Fruit fly (Drosophila melanogaster) whole organism, embryonic: Measurements from ENCODE around the gene CG33268.
A peak's percentile ranks its signal among the peaks of the same experiment; 100 is the strongest.

ENCODE experiments used
- Abd-B ChIP-seq: fragments of 200-800 bp; sonication (Bioruptor generic); optimal IDR thresholded peaks from 2 replicates; lab custom pipeline; 2018; ENCODE audit warnings: missing biosample characterization, mild to moderate bottlenecking, missing genetic modification characterization, moderate library complexity
- CG10543 ChIP-seq: fragments of 200-800 bp; sonication (Bioruptor generic); optimal IDR thresholded peaks from 3 replicates; lab custom pipeline; 2017; ENCODE audit warnings: missing biosample characterization, mild to moderate bottlenecking, missing genetic modification characterization, moderate library complexity
- CG13775 ChIP-seq: fragments of 200-800 bp; sonication (Bioruptor generic); optimal IDR thresholded peaks from 3 replicates; lab custom pipeline; 2017; ENCODE audit warnings: missing biosample characterization, mild to moderate bottlenecking, missing genetic modification characterization
- CG15479 ChIP-seq: fragments of 200-800 bp; sonication (Bioruptor generic); optimal IDR thresholded peaks from 3 replicates; lab custom pipeline; 2019; ENCODE audit warnings: missing biosample characterization, mild to moderate bottlenecking, missing genetic modification characterization, moderate library complexity
- CG1602 ChIP-seq: fragments of 200-800 bp; sonication (Bioruptor generic); optimal IDR thresholded peaks from 3 replicates; lab custom pipeline; 2016; ENCODE audit warnings: missing biosample characterization, missing genetic modification characterization
- CG16815 ChIP-seq: fragments of 200-800 bp; sonication (Bioruptor generic); optimal IDR thresholded peaks from 3 replicates; lab custom pipeline; 2017; ENCODE audit warnings: missing biosample characterization, mild to moderate bottlenecking, missing genetic modification characterization
- CG17802 ChIP-seq: fragments of 200-800 bp; sonication (Bioruptor generic); optimal IDR thresholded peaks from 2 replicates; lab custom pipeline; 2018; ENCODE audit warnings: missing biosample characterization, mild to moderate bottlenecking, missing genetic modification characterization, moderate library complexity
- CG1832 ChIP-seq: fragments of 200-800 bp; sonication (Bioruptor generic); optimal IDR thresholded peaks from 2 replicates; lab custom pipeline; 2017; ENCODE audit warnings: missing biosample characterization, mild to moderate bottlenecking, missing genetic modification characterization, inconsistent platforms
- CG2202 ChIP-seq: fragments of 200-800 bp; sonication (Bioruptor generic); optimal IDR thresholded peaks from 2 replicates; lab custom pipeline; 2018; ENCODE audit warnings: missing biosample characterization, mild to moderate bottlenecking, missing genetic modification characterization
- CG3281 ChIP-seq: fragments of 200-800 bp; sonication (Bioruptor generic); optimal IDR thresholded peaks from 3 replicates; lab custom pipeline; 2017; ENCODE audit warnings: missing biosample characterization, mild to moderate bottlenecking, missing genetic modification characterization
- CG4328 ChIP-seq: fragments of 200-800 bp; sonication (Bioruptor generic); optimal IDR thresholded peaks from 3 replicates; lab custom pipeline; 2017; ENCODE audit warnings: missing biosample characterization, missing genetic modification reagents, missing genetic modification characterization
- CG4360 ChIP-seq: fragments of 200-800 bp; sonication (Bioruptor generic); IDR thresholded peaks from 2 replicates; pipeline ENCODE4 v1.3.6; 2022; ENCODE audit warnings: missing biosample characterization, missing genetic modification characterization
- CG4707 ChIP-seq: fragments of 200-800 bp; sonication (Bioruptor generic); optimal IDR thresholded peaks from 2 replicates; lab custom pipeline; 2018; ENCODE audit warnings: missing biosample characterization, mild to moderate bottlenecking, missing genetic modification characterization, moderate library complexity
- CG6854 ChIP-seq: fragments of 200-800 bp; sonication (Bioruptor generic); optimal IDR thresholded peaks from 3 replicates; lab custom pipeline; 2017; ENCODE audit warnings: missing biosample characterization, mild to moderate bottlenecking, missing genetic modification characterization
- CG7372 ChIP-seq: fragments of 200-800 bp; sonication (Bioruptor generic); IDR thresholded peaks from 2 replicates; pipeline ENCODE4 v1.3.6; 2022; ENCODE audit warnings: missing biosample characterization, missing genetic modification characterization
- CG7556 ChIP-seq: fragments of 200-800 bp; sonication (Bioruptor generic); optimal IDR thresholded peaks from 2 replicates; lab custom pipeline; 2017; ENCODE audit warnings: missing biosample characterization, mild to moderate bottlenecking, missing genetic modification characterization
- CG7786 ChIP-seq: fragments of 200-800 bp; sonication (Bioruptor generic); optimal IDR thresholded peaks from 2 replicates; lab custom pipeline; 2016; ENCODE audit warnings: missing biosample characterization, missing genetic modification characterization
- CG9817 ChIP-seq: fragments of 200-800 bp; sonication (Bioruptor generic); optimal IDR thresholded peaks from 2 replicates; lab custom pipeline; 2018; ENCODE audit warnings: missing biosample characterization, mild to moderate bottlenecking, missing genetic modification characterization, moderate library complexity
- CkIIα-i1 ChIP-seq: fragments of 200-800 bp; sonication (Bioruptor generic); IDR thresholded peaks from 2 replicates; pipeline ENCODE4 v1.3.6; 2022; ENCODE audit warnings: missing biosample characterization, missing genetic modification characterization
- Dip2 ChIP-seq: fragments of 200-800 bp; sonication (Bioruptor generic); IDR thresholded peaks from 2 replicates; pipeline ENCODE4 v1.3.6; 2022; ENCODE audit warnings: missing biosample characterization, missing genetic modification characterization
- Dip3 ChIP-seq: fragments of 200-800 bp; sonication (Bioruptor generic); optimal IDR thresholded peaks from 3 replicates; lab custom pipeline; 2016; ENCODE audit warnings: missing biosample characterization, missing genetic modification characterization
- Doc3 ChIP-seq: fragments of 200-800 bp; sonication (Bioruptor generic); IDR thresholded peaks from 3 replicates; pipeline ENCODE4 v1.3.6; 2022; ENCODE audit warnings: missing biosample characterization, missing genetic modification characterization; ENCODE audit not compliant: partially characterized antibody
- Dp ChIP-seq: fragments of 200-800 bp; sonication (Bioruptor generic); optimal IDR thresholded peaks from 2 replicates; lab custom pipeline; 2018; ENCODE audit warnings: missing biosample characterization, mild to moderate bottlenecking, missing genetic modification characterization, moderate library complexity
- Drgx ChIP-seq: fragments of 200-800 bp; sonication (Bioruptor generic); IDR thresholded peaks from 2 replicates; pipeline ENCODE4 v1.3.6; 2022; ENCODE audit warnings: missing biosample characterization, missing genetic modification characterization
- E2f2 ChIP-seq: fragments of 200-800 bp; sonication (Bioruptor generic); IDR thresholded peaks from 2 replicates; pipeline ENCODE4 v1.3.6; 2022; ENCODE audit warnings: missing biosample characterization, missing genetic modification characterization
- Elba2 ChIP-seq: fragments of 200-800 bp; sonication (Bioruptor generic); optimal IDR thresholded peaks from 3 replicates; lab custom pipeline; 2016; ENCODE audit warnings: missing biosample characterization, missing genetic modification characterization
- Fer1 ChIP-seq: fragments of 200-800 bp; sonication (Bioruptor generic); optimal IDR thresholded peaks from 2 replicates; lab custom pipeline; 2017; ENCODE audit warnings: missing biosample characterization, mild to moderate bottlenecking, missing genetic modification characterization
- H15 ChIP-seq: fragments of 200-800 bp; sonication (Bioruptor generic); IDR thresholded peaks from 3 replicates; pipeline ENCODE4 v1.3.6; 2022; ENCODE audit warnings: missing biosample characterization, missing genetic modification characterization
- Lpt ChIP-seq: fragments of >200 bp; optimal IDR thresholded peaks from 2 replicates; lab custom pipeline; 2018; ENCODE audit warnings: missing biosample characterization, missing genetic modification characterization
- Med ChIP-seq: fragments of 200-800 bp; sonication (Bioruptor generic); peaks from one replicate; lab custom pipeline; 2016; ENCODE audit warnings: missing biosample characterization, missing genetic modification characterization, mild to moderate bottlenecking, inconsistent platforms, moderate library complexity
- NK7.1 ChIP-seq: fragments of 200-800 bp; sonication (Bioruptor generic); optimal IDR thresholded peaks from 3 replicates; lab custom pipeline; 2016; ENCODE audit warnings: missing biosample characterization, missing genetic modification characterization
- Sin3A ChIP-seq: fragments of >200 bp; optimal IDR thresholded peaks from 2 replicates; lab custom pipeline; 2018
- Xrp1 ChIP-seq: fragments of 200-800 bp; sonication (Bioruptor generic); IDR thresholded peaks from 2 replicates; pipeline ENCODE4 v1.3.6; 2022; ENCODE audit warnings: missing biosample characterization, missing genetic modification characterization
- bcd ChIP-seq: fragments of 200-800 bp; sonication (Bioruptor generic); optimal IDR thresholded peaks from 2 replicates; lab custom pipeline; 2017; ENCODE audit warnings: missing biosample characterization, mild to moderate bottlenecking, missing genetic modification characterization
- crol ChIP-seq: fragments of 200-800 bp; sonication (Bioruptor generic); IDR thresholded peaks from 2 replicates; pipeline ENCODE4 v1.3.6; 2022; ENCODE audit warnings: missing biosample characterization, missing genetic modification characterization
- dimm ChIP-seq: fragments of 200-800 bp; sonication (Bioruptor generic); IDR thresholded peaks from 2 replicates; pipeline ENCODE4 v1.3.6; 2022; ENCODE audit warnings: missing biosample characterization, missing genetic modification characterization
- dysf ChIP-seq: fragments of 200-800 bp; sonication (Bioruptor generic); IDR thresholded peaks from 3 replicates; pipeline ENCODE4 v1.3.6; 2022; ENCODE audit warnings: missing biosample characterization, missing genetic modification characterization
- grn ChIP-seq: fragments of 200-800 bp; sonication (Bioruptor generic); optimal IDR thresholded peaks from 3 replicates; lab custom pipeline; 2017; ENCODE audit warnings: missing biosample characterization, missing genetic modification characterization
- gsb-n ChIP-seq: fragments of 200-800 bp; sonication (Bioruptor generic); optimal IDR thresholded peaks from 3 replicates; lab custom pipeline; 2018; ENCODE audit warnings: missing biosample characterization, mild to moderate bottlenecking, missing genetic modification characterization
- jumu ChIP-seq: fragments of 200-800 bp; sonication (Bioruptor generic); optimal IDR thresholded peaks from 3 replicates; lab custom pipeline; 2016; ENCODE audit warnings: missing biosample characterization, missing genetic modification characterization
- kay ChIP-seq: fragments of 200-800 bp; sonication (Bioruptor generic); optimal IDR thresholded peaks from 2 replicates; lab custom pipeline; 2016; ENCODE audit warnings: missing biosample characterization, missing genetic modification characterization
- ken ChIP-seq: fragments of 200-800 bp; sonication (Bioruptor generic); IDR thresholded peaks from 3 replicates; pipeline ENCODE4 v1.3.6; 2022; ENCODE audit warnings: missing biosample characterization, missing genetic modification characterization
- lilli ChIP-seq: fragments of 200-800 bp; sonication (Bioruptor generic); optimal IDR thresholded peaks from 3 replicates; lab custom pipeline; 2016; ENCODE audit warnings: missing biosample characterization, missing genetic modification characterization
- mirr ChIP-seq: fragments of 200-800 bp; sonication (Bioruptor generic); optimal IDR thresholded peaks from 3 replicates; lab custom pipeline; 2018; ENCODE audit warnings: missing biosample characterization, mild to moderate bottlenecking, missing genetic modification characterization
- pum ChIP-seq: fragments of 200-800 bp; sonication (Bioruptor generic); optimal IDR thresholded peaks from 2 replicates; lab custom pipeline; 2016; ENCODE audit warnings: missing biosample characterization, missing genetic modification characterization
- pzg ChIP-seq: fragments of 200-800 bp; sonication (Bioruptor generic); optimal IDR thresholded peaks from 3 replicates; lab custom pipeline; 2018; ENCODE audit warnings: missing biosample characterization, mild to moderate bottlenecking, missing genetic modification characterization, moderate library complexity
- repo ChIP-seq: fragments of 200-800 bp; sonication (Bioruptor generic); optimal IDR thresholded peaks from 2 replicates; lab custom pipeline; 2016; ENCODE audit warnings: missing biosample characterization, missing genetic modification characterization
- vvl ChIP-seq: fragments of 200-800 bp; sonication (Bioruptor generic); IDR thresholded peaks from 2 replicates; pipeline ENCODE4 v1.3.6; 2022; ENCODE audit warnings: missing biosample characterization, missing genetic modification characterization
- wdn ChIP-seq: fragments of 200-800 bp; sonication (Bioruptor generic); IDR thresholded peaks from 2 replicates; pipeline ENCODE4 v1.3.6; 2022; ENCODE audit warnings: missing biosample characterization, missing genetic modification characterization

Gene CG33268

DNA sequence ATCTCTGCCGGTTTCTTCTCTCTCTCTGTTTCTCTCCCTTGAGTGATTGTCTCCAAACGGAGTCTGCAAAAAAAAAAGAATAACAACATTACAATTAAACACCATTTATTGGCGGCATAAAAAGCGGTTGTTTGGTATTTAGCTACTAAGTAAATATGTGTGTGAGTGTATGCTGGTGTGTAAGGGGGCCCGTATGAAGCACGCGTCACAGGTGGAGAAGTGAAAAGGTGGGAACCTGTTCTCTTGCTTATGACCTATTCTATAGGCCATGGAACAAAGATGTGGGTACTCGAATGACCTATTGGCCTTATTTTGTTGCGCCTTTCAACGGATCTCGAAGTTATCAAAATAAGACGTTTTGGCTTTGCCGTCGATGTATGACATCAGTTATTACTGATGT lies 2.4 kb downstream of the CG33268 start (continued):
- TF ChIP-seq mirr = no peak
- no peak for TF ChIP-seq kay (GFP tag; lab: Kevin White, UChicago)
- TF ChIP-seq CG1832 = no peak
- no peak for TF ChIP-seq Dip2 (GFP tag; lab: Robert Waterston, UW)

DNA sequence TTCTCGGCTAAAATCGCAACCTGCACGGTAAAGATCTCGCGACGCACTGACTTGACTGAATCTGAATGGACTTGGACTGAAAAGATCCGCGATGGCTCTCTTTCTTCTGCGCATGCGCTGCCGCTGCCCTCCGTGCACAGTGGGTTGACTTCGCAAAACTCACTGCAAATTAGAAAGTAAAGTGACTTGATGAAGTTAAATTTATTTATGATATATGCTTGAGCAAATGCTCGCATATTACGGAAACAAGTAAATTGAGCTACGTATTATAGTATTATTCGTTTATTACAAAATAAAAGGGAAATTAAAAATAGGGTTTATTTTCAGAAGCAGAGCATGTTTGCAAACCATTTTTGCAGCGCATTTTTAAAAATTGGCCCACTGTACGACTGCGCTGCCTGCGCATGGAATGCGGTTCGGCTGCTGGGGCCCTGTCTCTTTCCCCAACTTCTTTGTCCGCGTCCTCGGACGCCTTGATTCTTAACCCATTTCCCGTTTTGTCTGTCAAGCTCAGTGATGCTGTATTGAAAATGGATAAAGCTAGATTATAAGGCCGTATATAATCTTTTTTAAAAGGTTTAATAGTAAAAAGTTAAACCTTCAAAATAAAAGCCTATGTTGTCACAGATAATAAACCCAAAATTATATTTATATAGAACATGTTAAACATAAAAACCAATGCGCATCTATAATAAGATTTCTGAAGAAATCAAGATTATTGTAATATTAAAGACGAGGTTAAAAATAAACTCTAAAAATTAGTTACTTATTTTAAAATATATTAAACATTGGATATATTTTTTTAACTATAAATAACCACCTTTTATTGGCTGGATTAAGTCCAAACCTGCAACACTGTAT lies 3.1 kb downstream of the CG33268 start, which contains the start of gene rt:
Gene rt, minus strand, starts transcription at position 51 of the 861 bp plus-strand sequence.
- no peak for TF ChIP-seq jumu
- peak; percentile 40 for TF ChIP-seq Fer1 (GFP tag; lab: Kevin White, UChicago)
- no peak for TF ChIP-seq mirr
- TF ChIP-seq CkIIα-i1 (GFP tag; lab: Robert Waterston, UW) = no peak
- peak; percentile 53 for TF ChIP-seq CG13775
- no peak for TF ChIP-seq CG6854 (GFP tag; lab: Kevin White, UChicago)
- TF ChIP-seq CG17802 (tag; lab: Kevin White, UChicago) = peak; percentile 24
- no peak for TF ChIP-seq wdn (GFP tag; lab: Robert Waterston, UW)
- TF ChIP-seq Lpt (GFP tag; lab: Kevin White, UChicago) = no peak
- TF ChIP-seq Drgx (GFP tag; lab: Robert Waterston, UW) = peak; percentile 77
- no peak for TF ChIP-seq CG7786 (GFP tag; lab: Kevin White, UChicago)
- TF ChIP-seq CG4328 (GFP tag; lab: Kevin White, UChicago) = no peak
- no peak for TF ChIP-seq CG15479 (GFP tag; lab: Kevin White, UChicago)
- TF ChIP-seq Sin3A (lab: Kevin White, UChicago) = no peak
- TF ChIP-seq CG10543 (GFP tag; lab: Kevin White, UChicago) = no peak
- TF ChIP-seq CG3281 (GFP tag; lab: Kevin White, UChicago) = peak; percentile 28
- TF ChIP-seq bcd (GFP tag; lab: Kevin White, UChicago) = peak; percentile 24
- TF ChIP-seq pzg (GFP tag; lab: Kevin White, UChicago) = no peak
- peak; percentile 58 for TF ChIP-seq CG7556 (GFP tag; lab: Kevin White, UChicago)
- TF ChIP-seq Abd-B = no peak
- TF ChIP-seq CG16815 (GFP tag; lab: Kevin White, UChicago) = peak; percentile 56
- peak; percentile 52 for TF ChIP-seq Med (GFP tag; lab: Kevin White, UChicago)
- TF ChIP-seq dimm (GFP tag; lab: Robert Waterston, UW) = no peak
- peak; percentile 47 for TF ChIP-seq lilli (GFP tag; lab: Kevin White, UChicago)
- TF ChIP-seq vvl = no peak
- TF ChIP-seq ken = peak; percentile 44; the same call in 1 of the 3 replicates
- no peak for TF ChIP-seq crol
- TF ChIP-seq E2f2 (GFP tag; lab: Robert Waterston, UW) = peak; percentile 31; the same call in 1 of the 2 replicates
- peak; percentile 75 for TF ChIP-seq Xrp1
- TF ChIP-seq NK7.1 (GFP tag; lab: Kevin White, UChicago) = no peak
- peak; percentile 97 for TF ChIP-seq CG4707 (GFP tag; lab: Kevin White, UChicago)
- TF ChIP-seq CG2202 (tag; lab: Kevin White, UChicago) = peak; percentile 55
- no peak for TF ChIP-seq Doc3 (GFP tag; lab: Robert Waterston, UW)
- peak; percentile 66; the same call in 2 of the 3 replicates for TF ChIP-seq dysf (GFP tag; lab: Robert Waterston, UW)
- TF ChIP-seq Dip3 (GFP tag; lab: Kevin White, UChicago) = no peak
- peak; percentile 6 for TF ChIP-seq CG9817 (tag; lab: Kevin White, UChicago)
- peak; percentile 60 for TF ChIP-seq gsb-n (tag; lab: Kevin White, UChicago)
- TF ChIP-seq CG7372 (GFP tag; lab: Robert Waterston, UW) = no peak
- no peak for TF ChIP-seq Elba2 (GFP tag; lab: Kevin White, UChicago)
- TF ChIP-seq repo (GFP tag; lab: Kevin White, UChicago) = no peak
- TF ChIP-seq H15 (GFP tag; lab: Robert Waterston, UW) = no peak
- TF ChIP-seq CG1602 = peak; percentile 38
- no peak for TF ChIP-seq CG4360
- no peak for TF ChIP-seq grn (GFP tag; lab: Kevin White, UChicago)
- TF ChIP-seq Dp = no peak
- TF ChIP-seq pum = peak; percentile 40
